Fruit fly (Drosophila melanogaster) whole organism, embryonic: ENCODE results near the gene CG10413.

Experiments used
- BtbVII ChIP-seq: fragments of 200-800 bp; sonication (Bioruptor generic); optimal IDR thresholded peaks from 3 replicates; lab custom pipeline; 2017; ENCODE audit warnings: missing biosample characterization, mild to moderate bottlenecking, missing genetic modification characterization
- Bteb2 ChIP-seq: fragments of 200-800 bp; sonication (Bioruptor generic); optimal IDR thresholded peaks from 2 replicates; lab custom pipeline; 2016; ENCODE audit warnings: missing biosample characterization, missing genetic modification characterization
- CG10209 ChIP-seq: fragments of 200-800 bp; sonication (Bioruptor generic); optimal IDR thresholded peaks from 3 replicates; lab custom pipeline; 2017; ENCODE audit warnings: missing biosample characterization, mild to moderate bottlenecking, missing genetic modification characterization, missing genetic modification reagents
- CG10431 ChIP-seq: fragments of 200-800 bp; sonication (Bioruptor generic); optimal IDR thresholded peaks from 3 replicates; lab custom pipeline; 2018; ENCODE audit warnings: missing biosample characterization, mild to moderate bottlenecking, missing genetic modification characterization
- CG10959 ChIP-seq: fragments of 200-800 bp; sonication (Bioruptor generic); IDR thresholded peaks from 2 replicates; pipeline ENCODE4 v1.3.6; 2022; ENCODE audit warnings: missing biosample characterization, missing genetic modification characterization
- CG12219 ChIP-seq: fragments of 200-800 bp; sonication (Bioruptor generic); optimal IDR thresholded peaks from 3 replicates; lab custom pipeline; 2018; ENCODE audit warnings: missing biosample characterization, mild to moderate bottlenecking, missing genetic modification characterization
- CG12236 ChIP-seq: fragments of 200-800 bp; sonication (Bioruptor generic); optimal IDR thresholded peaks from 2 replicates; lab custom pipeline; 2016; ENCODE audit warnings: missing biosample characterization, missing genetic modification characterization
- CG12659 ChIP-seq: fragments of 200-800 bp; sonication (Bioruptor generic); optimal IDR thresholded peaks from 3 replicates; lab custom pipeline; 2017; ENCODE audit warnings: mild to moderate bottlenecking, missing biosample characterization, missing genetic modification reagents, missing genetic modification characterization
- CG13123 ChIP-seq: fragments of 200-800 bp; sonication (Bioruptor generic); optimal IDR thresholded peaks from 2 replicates; lab custom pipeline; 2016; ENCODE audit warnings: missing biosample characterization, missing genetic modification characterization
- CG14667 ChIP-seq: fragments of 200-800 bp; sonication (Bioruptor generic); IDR thresholded peaks from 2 replicates; pipeline ENCODE4 v1.3.6; 2022; ENCODE audit warnings: missing biosample characterization, missing genetic modification characterization
- CG1832 ChIP-seq: fragments of 200-800 bp; sonication (Bioruptor generic); optimal IDR thresholded peaks from 2 replicates; lab custom pipeline; 2017; ENCODE audit warnings: missing biosample characterization, mild to moderate bottlenecking, missing genetic modification characterization, inconsistent platforms
- CG2199 ChIP-seq: fragments of 200-800 bp; sonication (Bioruptor generic); IDR thresholded peaks from 3 replicates; pipeline ENCODE4 v1.3.6; 2022; ENCODE audit warnings: missing biosample characterization, missing genetic modification characterization
- CG3838 ChIP-seq: fragments of 200-800 bp; sonication (Bioruptor generic); optimal IDR thresholded peaks from 3 replicates; lab custom pipeline; 2016; ENCODE audit warnings: missing biosample characterization, missing genetic modification characterization
- CG8089 ChIP-seq: fragments of 200-800 bp; sonication (Bioruptor generic); optimal IDR thresholded peaks from 3 replicates; lab custom pipeline; 2016; ENCODE audit warnings: missing biosample characterization, missing genetic modification characterization
- CG8388 ChIP-seq: fragments of 200-800 bp; sonication (Bioruptor generic); optimal IDR thresholded peaks from 2 replicates; lab custom pipeline; 2019; ENCODE audit warnings: missing biosample characterization, mild to moderate bottlenecking, missing genetic modification characterization, moderate library complexity
- Deaf1 ChIP-seq: fragments of 200-800 bp; optimal IDR thresholded peaks from 3 replicates; lab custom pipeline; 2019; ENCODE audit warnings: missing biosample characterization, mild to moderate bottlenecking, missing genetic modification characterization, moderate library complexity
- Dek ChIP-seq: fragments of 200-800 bp; sonication (Bioruptor generic); optimal IDR thresholded peaks from 3 replicates; lab custom pipeline; 2019; ENCODE audit warnings: missing biosample characterization, mild to moderate bottlenecking, missing genetic modification characterization, moderate library complexity
- Dip2 ChIP-seq: fragments of 200-800 bp; sonication (Bioruptor generic); IDR thresholded peaks from 2 replicates; pipeline ENCODE4 v1.3.6; 2022; ENCODE audit warnings: missing biosample characterization, missing genetic modification characterization
- Doc2 ChIP-seq: fragments of 200-800 bp; sonication (Bioruptor generic); IDR thresholded peaks from 2 replicates; pipeline ENCODE4 v1.3.6; 2022; ENCODE audit warnings: missing biosample characterization, missing genetic modification characterization
- ERR ChIP-seq: fragments of 200-800 bp; sonication (Bioruptor generic); optimal IDR thresholded peaks from 2 replicates; lab custom pipeline; 2016; ENCODE audit warnings: missing biosample characterization, missing genetic modification characterization
- Ets97D ChIP-seq: fragments of 200-800 bp; sonication (Bioruptor generic); optimal IDR thresholded peaks from 3 replicates; lab custom pipeline; 2016; ENCODE audit warnings: missing biosample characterization, missing genetic modification characterization
- Fer3 ChIP-seq: fragments of 200-800 bp; sonication (Bioruptor generic); optimal IDR thresholded peaks from 2 replicates; lab custom pipeline; 2018; ENCODE audit warnings: missing biosample characterization, mild to moderate bottlenecking, missing genetic modification characterization, moderate library complexity
- HLH4C ChIP-seq: fragments of 200-800 bp; sonication (Bioruptor generic); IDR thresholded peaks from 3 replicates; pipeline ENCODE4 v1.3.6; 2022; ENCODE audit warnings: missing biosample characterization, missing genetic modification characterization; ENCODE audit not compliant: partially characterized antibody
- Hand ChIP-seq: fragments of 200-800 bp; sonication (Bioruptor generic); optimal IDR thresholded peaks from 2 replicates; lab custom pipeline; 2017; ENCODE audit warnings: mild to moderate bottlenecking, missing biosample characterization, missing genetic modification reagents, missing genetic modification characterization
- Hmr ChIP-seq: fragments of 200-800 bp; sonication (Bioruptor generic); optimal IDR thresholded peaks from 3 replicates; lab custom pipeline; 2017; ENCODE audit warnings: mild to moderate bottlenecking, missing biosample characterization, missing genetic modification reagents, missing genetic modification characterization
- Hr78 ChIP-seq, 2 experiments: fragments of 200-800 bp in 1 of 2; fragments of >200 bp in 1 of 2; sonication (Bioruptor generic) in 1 of 2; optimal IDR thresholded peaks; 2 replicates each; lab custom pipeline; 2017 to 2019; ENCODE audit warnings: missing biosample characterization in 2 of 2, missing genetic modification characterization in 2 of 2, mild to moderate bottlenecking in 1 of 2, moderate library complexity in 1 of 2
- Hsf ChIP-seq: fragments of 200-800 bp; sonication (Bioruptor generic); optimal IDR thresholded peaks from 3 replicates; lab custom pipeline; 2016; ENCODE audit warnings: missing biosample characterization, missing genetic modification characterization
- Max ChIP-seq: fragments of 200-800 bp; sonication (Bioruptor generic); optimal IDR thresholded peaks from 2 replicates; lab custom pipeline; 2016; ENCODE audit warnings: missing biosample characterization, mild to moderate bottlenecking, missing genetic modification characterization
- Mes4 ChIP-seq: fragments of 200-800 bp; sonication (Bioruptor generic); optimal IDR thresholded peaks from 2 replicates; lab custom pipeline; 2016; ENCODE audit warnings: missing biosample characterization, missing genetic modification characterization
- Opbp ChIP-seq: fragments of 200-800 bp; sonication (Bioruptor generic); IDR thresholded peaks from 3 replicates; pipeline ENCODE4 v1.3.6; 2022; ENCODE audit warnings: missing biosample characterization, missing genetic modification characterization; ENCODE audit not compliant: partially characterized antibody
- Optix ChIP-seq: fragments of 200-800 bp; sonication (Bioruptor generic); IDR thresholded peaks from 3 replicates; pipeline ENCODE4 v1.3.6; 2022; ENCODE audit warnings: missing biosample characterization, missing genetic modification characterization
- Sox100B ChIP-seq: fragments of 200-800 bp; sonication (Bioruptor generic); optimal IDR thresholded peaks from 3 replicates; lab custom pipeline; 2018; ENCODE audit warnings: missing biosample characterization, mild to moderate bottlenecking, missing genetic modification characterization
- Stat92E ChIP-seq, 3 experiments: fragments of >200 bp in 2 of 3; fragments of 200-800 bp in 1 of 3; sonication (Bioruptor generic) in 1 of 3; optimal IDR thresholded peaks; 2 replicates each; lab custom pipeline; 2017 to 2019; ENCODE audit warnings: missing biosample characterization in 3 of 3, missing genetic modification characterization in 3 of 3, mild to moderate bottlenecking in 1 of 3, moderate library complexity in 1 of 3
- ara ChIP-seq: fragments of 200-800 bp; sonication (Bioruptor generic); IDR thresholded peaks from 2 replicates; pipeline ENCODE4 v1.3.6; 2022; ENCODE audit warnings: missing biosample characterization, missing genetic modification characterization
- ash1 ChIP-seq: fragments of 200-800 bp; sonication (Bioruptor generic); optimal IDR thresholded peaks from 2 replicates; lab custom pipeline; 2018; ENCODE audit warnings: missing biosample characterization, mild to moderate bottlenecking, missing genetic modification characterization
- bigmax ChIP-seq: fragments of 200-800 bp; sonication (Bioruptor generic); optimal IDR thresholded peaks from 2 replicates; lab custom pipeline; 2018; ENCODE audit warnings: missing biosample characterization, mild to moderate bottlenecking, missing genetic modification characterization
- exex ChIP-seq: fragments of 200-800 bp; sonication (Bioruptor generic); optimal IDR thresholded peaks from 4 replicates; lab custom pipeline; 2018; ENCODE audit warnings: missing biosample characterization, mild to moderate bottlenecking, missing genetic modification characterization, moderate library complexity
- hkb ChIP-seq, 2 experiments: fragments of 200-800 bp in 1 of 2; fragments of >200 bp in 1 of 2; sonication (Bioruptor generic) in 1 of 2; IDR thresholded peaks in 1 of 2; optimal IDR thresholded peaks in 1 of 2; 2 replicates each; pipeline versions ENCODE4 v1.3.6 to Lab custom; 2017 to 2022; ENCODE audit warnings: missing biosample characterization in 1 of 2, missing genetic modification characterization in 1 of 2
- jing ChIP-seq: fragments of 200-800 bp; sonication (Bioruptor generic); optimal IDR thresholded peaks from 2 replicates; lab custom pipeline; 2018; ENCODE audit warnings: missing biosample characterization, mild to moderate bottlenecking, missing genetic modification characterization
- klu ChIP-seq: fragments of 200-800 bp; sonication (Bioruptor generic); IDR thresholded peaks from 2 replicates; pipeline ENCODE4 v1.3.6; 2022; ENCODE audit warnings: missing biosample characterization, missing genetic modification characterization
- kni ChIP-seq: fragments of 200-800 bp; sonication (Bioruptor generic); optimal IDR thresholded peaks from 3 replicates; lab custom pipeline; 2017; ENCODE audit warnings: mild to moderate bottlenecking, missing biosample characterization, missing genetic modification reagents, missing genetic modification characterization
- nom ChIP-seq: fragments of 200-800 bp; sonication (Bioruptor generic); optimal IDR thresholded peaks from 2 replicates; lab custom pipeline; 2017; ENCODE audit warnings: missing biosample characterization, missing genetic modification characterization, mild to moderate bottlenecking, moderate library complexity, missing genetic modification reagents
- ro ChIP-seq: fragments of 200-800 bp; sonication (Bioruptor generic); IDR thresholded peaks from 2 replicates; pipeline ENCODE4 v1.3.6; 2022; ENCODE audit warnings: missing biosample characterization, missing genetic modification characterization
- sens ChIP-seq: fragments of 200-800 bp; sonication (Bioruptor generic); peaks from one replicate; lab custom pipeline; 2016; ENCODE audit warnings: missing biosample characterization, missing genetic modification characterization
- ssp ChIP-seq: fragments of 200-800 bp; sonication (Bioruptor generic); IDR thresholded peaks from 2 replicates; pipeline ENCODE4 v1.3.6; 2022; ENCODE audit warnings: missing biosample characterization, missing genetic modification characterization
- tgo ChIP-seq: fragments of 200-800 bp; sonication (Bioruptor generic); IDR thresholded peaks from 3 replicates; pipeline ENCODE4 v1.3.6; 2022; ENCODE audit warnings: missing biosample characterization, missing genetic modification characterization
- unpg ChIP-seq: fragments of 200-800 bp; sonication (Bioruptor generic); optimal IDR thresholded peaks from 3 replicates; lab custom pipeline; 2018; ENCODE audit warnings: missing biosample characterization, mild to moderate bottlenecking, missing genetic modification characterization, moderate library complexity
- vvl ChIP-seq: fragments of 200-800 bp; sonication (Bioruptor generic); IDR thresholded peaks from 2 replicates; pipeline ENCODE4 v1.3.6; 2022; ENCODE audit warnings: missing biosample characterization, missing genetic modification characterization

Gene CG10413

DNA sequence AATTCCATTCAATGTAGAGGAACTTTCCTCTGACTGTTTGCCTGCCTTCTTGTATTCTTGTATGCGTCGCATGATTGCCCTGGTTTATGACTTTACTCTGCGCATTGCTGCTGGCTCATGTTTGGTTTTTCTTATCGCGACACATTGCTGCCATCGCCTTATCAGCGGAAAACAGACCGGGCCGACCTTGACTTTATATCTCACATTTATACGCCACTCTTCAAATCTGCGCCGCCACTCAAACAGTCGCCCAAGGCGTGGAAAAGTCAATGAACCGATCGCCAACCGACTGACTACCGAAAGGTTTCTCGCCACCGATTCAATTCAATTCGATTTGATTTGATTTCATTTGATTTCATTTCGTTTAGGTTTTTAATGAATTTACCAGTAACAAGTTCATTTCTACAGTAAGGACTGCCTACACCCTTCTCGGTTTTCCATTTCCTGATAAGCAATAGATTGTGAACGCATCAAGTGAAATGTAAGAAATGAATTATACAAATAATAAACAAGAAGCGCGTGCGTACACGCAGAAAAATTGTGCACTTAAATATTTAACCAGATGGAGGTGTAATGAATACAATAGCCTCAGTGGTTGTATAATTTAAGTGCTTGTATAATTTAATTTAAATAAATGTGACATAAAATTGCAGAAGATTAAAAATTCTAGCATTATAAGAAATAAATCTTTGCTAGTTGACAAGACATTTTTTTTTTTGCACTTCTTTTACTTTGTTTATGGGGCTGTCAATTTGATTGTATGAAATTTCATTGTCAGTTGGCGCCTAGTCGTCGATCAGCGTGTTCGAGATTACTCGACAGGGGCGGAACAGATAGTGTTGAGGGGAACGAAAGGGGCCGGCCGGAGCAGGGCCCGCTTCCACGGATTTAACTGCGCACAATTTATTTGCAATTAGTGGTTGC lies 38.6 kb downstream of the CG10413 start (continued):
- TF ChIP-seq CG2199 (GFP tag; lab: Robert Waterston, UW) (0 out of 3 replicates have a peak, but pooled peaks have one; percentile 15), bigmax (GFP tag; lab: Kevin White, UChicago) (no peak), ro (GFP tag; lab: Robert Waterston, UW) (no peak), CG8089 (GFP tag; lab: Kevin White, UChicago) (no peak), Hr78 (GFP tag; optimal IDR thresholded peaks at IDR 0.05; lab: Kevin White, UChicago) (peak in 1 of 2 experiments; percentile 56), CG12659 (no peak), Doc2 (GFP tag; lab: Robert Waterston, UW) (no peak), klu (GFP tag; lab: Robert Waterston, UW) (no peak), jing (GFP tag; lab: Kevin White, UChicago) (no peak), CG12219 (no peak), CG10209 (peak; percentile 56), Dip2 (GFP tag; lab: Robert Waterston, UW) (no peak), Sox100B (GFP tag; lab: Kevin White, UChicago) (peak; percentile 42), CG13123 (GFP tag; lab: Kevin White, UChicago) (no peak), Ets97D (GFP tag; lab: Kevin White, UChicago) (no peak), CG1832 (GFP tag; lab: Kevin White, UChicago) (no peak), CG14667 (GFP tag; lab: Robert Waterston, UW) (no peak), Hsf (GFP tag; lab: Kevin White, UChicago) (peak; percentile 26), Opbp (GFP tag; lab: Robert Waterston, UW) (peak; percentile 45; the same call in 1 of the 3 replicates), Stat92E (GFP tag; optimal IDR thresholded peaks at IDR 0.05; lab: Kevin White, UChicago) (no peak), Deaf1 (tag; lab: Kevin White, UChicago) (peak; percentile 41), ash1 (GFP tag; lab: Kevin White, UChicago) (no peak), sens (GFP tag; lab: Kevin White, UChicago) (peak; percentile 87), Max (GFP tag; lab: Kevin White, UChicago) (peak; percentile 46), hkb (optimal IDR thresholded peaks at IDR 0.05; lab: Kevin White, UChicago) (no peak), hkb (GFP tag; IDR thresholded peaks at IDR 0.05; lab: Robert Waterston, UW) (no peak), exex (tag; lab: Kevin White, UChicago) (peak; percentile 64), ara (GFP tag; lab: Robert Waterston, UW) (no peak; the same call in 1 of the 2 replicates), ERR (GFP tag; lab: Kevin White, UChicago) (no peak), Hand (GFP tag; lab: Kevin White, UChicago) (no peak), CG10431 (no peak), Mes4 (no peak), CG8388 (GFP tag; lab: Kevin White, UChicago) (no peak), tgo (no peak), vvl (peak; percentile 37; the same call in 1 of the 2 replicates), ssp (GFP tag; lab: Robert Waterston, UW) (no peak), CG3838 (GFP tag; lab: Kevin White, UChicago) (no peak), Hmr (peak; percentile 50), kni (GFP tag; lab: Kevin White, UChicago) (no peak), Optix (GFP tag; lab: Robert Waterston, UW) (no peak), unpg (GFP tag; lab: Kevin White, UChicago) (peak; percentile 49), Dek (tag; lab: Kevin White, UChicago) (peak; percentile 22), CG12236 (GFP tag; lab: Kevin White, UChicago) (no peak), Fer3 (tag; lab: Kevin White, UChicago) (peak; percentile 9), Bteb2 (GFP tag; lab: Kevin White, UChicago) (no peak), HLH4C (no peak), CG10959 (GFP tag; lab: Robert Waterston, UW) (no peak), BtbVII (GFP tag; lab: Kevin White, UChicago) (no peak), nom (GFP tag; lab: Kevin White, UChicago) (no peak)
